Fruit fly (Drosophila melanogaster): ENCODE measurements around the gene Dysb.

The Dysb gene

dm6 chr3L:18869035-18869826 is 1.7 kb downstream of the Dysb start, which contains the start of gene Grx1 (continued):
- TF ChIP-seq tna (GFP tag; IDR thresholded peaks at IDR 0.05; ENCODE audit: partially characterized antibody) (no peak), schlank (tag; optimal IDR thresholded peaks at IDR 0.05) (no peak), TFAM (GFP tag; optimal IDR thresholded peaks at IDR 0.05) (no peak), CG3838 (GFP tag; optimal IDR thresholded peaks at IDR 0.05) (no peak), cas (GFP tag; IDR thresholded peaks at IDR 0.05) (no peak), CG33557 (GFP tag; optimal IDR thresholded peaks at IDR 0.05) (peak; percentile 17), kni (GFP tag; optimal IDR thresholded peaks at IDR 0.05) (no peak), ssp (GFP tag; IDR thresholded peaks at IDR 0.05) (peak; percentile 52; the same call in 1 of the 2 replicates), Usf (GFP tag; optimal IDR thresholded peaks at IDR 0.05) (no peak), CG13894 (tag; optimal IDR thresholded peaks at IDR 0.05) (peak; percentile 35), sens (GFP tag) (peak; percentile 95), ind (GFP tag; optimal IDR thresholded peaks at IDR 0.05) (peak; percentile 66), Atf3 (GFP tag; optimal IDR thresholded peaks at IDR 0.05) (peak; percentile 8), sna (GFP tag; IDR thresholded peaks at IDR 0.05; ENCODE audit: partially characterized antibody) (no peak), HLH4C (GFP tag; IDR thresholded peaks at IDR 0.05; ENCODE audit: partially characterized antibody) (no peak), ro (GFP tag; IDR thresholded peaks at IDR 0.05) (no peak), corto (GFP tag; optimal IDR thresholded peaks at IDR 0.05) (peak; percentile 36), Rfx (GFP tag; IDR thresholded peaks at IDR 0.05) (peak; percentile 53), CG11085 (GFP tag; IDR thresholded peaks at IDR 0.05) (no peak), CG17802 (tag; optimal IDR thresholded peaks at IDR 0.05) (peak; percentile 81), CG11504 (tag; optimal IDR thresholded peaks at IDR 0.05) (peak; percentile 77), CoRest (tag; optimal IDR thresholded peaks at IDR 0.05) (peak; percentile 54), CG2120 (GFP tag; optimal IDR thresholded peaks at IDR 0.05) (peak; percentile 68), Xbp1 (GFP tag; optimal IDR thresholded peaks at IDR 0.05) (peak; percentile 68), CG9797 (GFP tag; optimal IDR thresholded peaks at IDR 0.05) (no peak), sim (GFP tag; IDR thresholded peaks at IDR 0.05) (no peak), CG1024 (GFP tag; IDR thresholded peaks at IDR 0.05) (no peak), CG10462 (GFP tag; optimal IDR thresholded peaks at IDR 0.05) (no peak), dmrt99B (tag; optimal IDR thresholded peaks at IDR 0.05) (peak; percentile 53), CG2712 (tag; optimal IDR thresholded peaks at IDR 0.05) (peak; percentile 76), CG13424 (tag; optimal IDR thresholded peaks at IDR 0.05) (peak; percentile 68), exex (tag; optimal IDR thresholded peaks at IDR 0.05) (peak; percentile 58), CG10366 (GFP tag; IDR thresholded peaks at IDR 0.05) (no peak; the same call in 1 of the 2 replicates), wdn (GFP tag; IDR thresholded peaks at IDR 0.05) (no peak), Tbp (GFP tag; optimal IDR thresholded peaks at IDR 0.05) (no peak), so (GFP tag; IDR thresholded peaks at IDR 0.05) (no peak), pum (GFP tag; optimal IDR thresholded peaks at IDR 0.05) (peak; percentile 7), CG18262 (tag; optimal IDR thresholded peaks at IDR 0.05) (peak; percentile 61), pfk (GFP tag; optimal IDR thresholded peaks at IDR 0.05) (no peak), bowl (GFP tag; IDR thresholded peaks at IDR 0.05) (no peak), CG32767 (GFP tag; IDR thresholded peaks at IDR 0.05) (no peak), CG13624 (GFP tag; optimal IDR thresholded peaks at IDR 0.05) (peak; percentile 58), CG31224 (GFP tag; IDR thresholded peaks at IDR 0.05) (no peak), CG12071 (GFP tag; optimal IDR thresholded peaks at IDR 0.05) (no peak), CG1602 (GFP tag; optimal IDR thresholded peaks at IDR 0.05) (peak; percentile 47), nau (GFP tag; optimal IDR thresholded peaks at IDR 0.05) (no peak), Sox102F (GFP tag; optimal IDR thresholded peaks at IDR 0.05) (peak; percentile 54), Scr (GFP tag; IDR thresholded peaks at IDR 0.05; ENCODE audit: partially characterized antibody) (no peak), CG9876 (GFP tag; optimal IDR thresholded peaks at IDR 0.05) (no peak), CG3281 (GFP tag; optimal IDR thresholded peaks at IDR 0.05) (peak; percentile 55)
